Worm (Caenorhabditis elegans) whole organism, early embryonic: ENCODE results near the gene M03B6.1.

Source experiments
- F13C5.2 ChIP-seq: sonication (generic microtip); optimal IDR thresholded peaks from 2 replicates; lab custom pipeline; 2017; ENCODE audit warnings: mild to moderate bottlenecking, missing genetic modification characterization, inconsistent platforms, missing compliant biosample characterization
- ama-1 ChIP-seq: fragments of 150-350 bp; optimal IDR thresholded peaks from 2 replicates; lab custom pipeline; 2014
- ets-7 ChIP-seq: sonication (generic microtip); optimal IDR thresholded peaks from 2 replicates; lab custom pipeline; 2016; ENCODE audit warnings: missing genotype, missing genetic modification characterization, missing compliant biosample characterization
- flt-1 ChIP-seq: fragments of 200-800 bp; sonication (Bioruptor generic); IDR thresholded peaks from 2 replicates; pipeline ENCODE4 v1.3.6; 2022; ENCODE audit warnings: missing genetic modification characterization, missing compliant biosample characterization
- hmg-4 ChIP-seq: fragments of 200-800 bp; sonication (Bioruptor generic); optimal IDR thresholded peaks from 2 replicates; lab custom pipeline; 2018; ENCODE audit warnings: mild to moderate bottlenecking, missing genetic modification characterization, missing compliant biosample characterization
- tra-4 ChIP-seq: sonication (generic microtip); optimal IDR thresholded peaks from 2 replicates; lab custom pipeline; 2017; ENCODE audit warnings: missing genetic modification characterization, missing compliant biosample characterization

DNA sequence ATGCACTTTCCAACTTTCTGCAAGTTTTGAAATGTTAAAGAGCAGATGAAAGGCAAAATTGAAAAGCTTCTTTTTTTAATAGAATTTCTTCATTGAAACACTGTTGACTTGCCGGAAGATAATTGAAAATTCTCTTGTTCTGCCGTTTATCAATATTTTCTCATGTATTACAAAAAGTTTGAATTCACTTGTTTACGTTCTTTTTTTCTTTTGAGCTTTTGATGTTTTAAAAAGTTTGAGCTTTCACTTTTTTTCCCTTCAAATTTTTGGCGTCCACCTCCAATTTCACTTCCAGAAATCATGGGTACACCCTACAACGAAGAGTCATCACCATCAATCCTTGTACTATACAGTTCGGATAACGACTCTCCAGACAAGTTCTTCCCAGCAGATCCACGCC is 7.3 kb upstream of the M03B6.1 start, which contains the start of gene F19D8.2:
- no peak for TF ChIP-seq ama-1 (lab: Kevin White, UChicago)
- no peak for TF ChIP-seq flt-1 (GFP tag; lab: Robert Waterston, UW)
- no peak for TF ChIP-seq tra-4
- no peak for TF ChIP-seq hmg-4 (GFP tag; lab: Kevin White, UChicago)
- TF ChIP-seq ets-7 (tag; lab: Kevin White, UChicago) = no peak
- no peak for TF ChIP-seq F13C5.2 (tag; lab: Kevin White, UChicago)
